Fruit fly (Drosophila melanogaster) whole organism, wandering third instar larva: Measurements from ENCODE around the gene CG42481.

Experiments used
- CG32264 ChIP-seq: fragments of 200-800 bp; sonication (Bioruptor generic); optimal IDR thresholded peaks from 2 replicates; lab custom pipeline; 2016; ENCODE audit warnings: missing biosample characterization, missing genetic modification characterization
- CG9705 ChIP-seq: fragments of 200-800 bp; sonication (Bioruptor generic); optimal IDR thresholded peaks from 2 replicates; lab custom pipeline; 2018; ENCODE audit warnings: missing biosample characterization, mild to moderate bottlenecking, missing genetic modification characterization
- CrebA ChIP-seq: fragments of 200-800 bp; sonication (Bioruptor generic); optimal IDR thresholded peaks from 2 replicates; lab custom pipeline; 2016; ENCODE audit warnings: missing biosample characterization, mild to moderate bottlenecking, missing genetic modification characterization, borderline replicate concordance
- Dfd ChIP-seq: fragments of >200 bp; optimal IDR thresholded peaks from 2 replicates; lab custom pipeline; 2017; ENCODE audit warnings: missing biosample characterization, missing genetic modification characterization
- Dif ChIP-seq: fragments of 200-275, 200-300 bp; sonication (Bioruptor generic); optimal IDR thresholded peaks from 2 replicates; lab custom pipeline; 2018; ENCODE audit warnings: missing biosample characterization, missing genetic modification characterization; ENCODE audit not compliant: partially characterized antibody
- GATAd ChIP-seq: sonication (Bioruptor generic); optimal IDR thresholded peaks from 2 replicates; lab custom pipeline; 2016; ENCODE audit warnings: missing biosample characterization, missing genetic modification characterization
- HLH106 ChIP-seq: fragments of 200-800 bp; optimal IDR thresholded peaks from 3 replicates; lab custom pipeline; 2019; ENCODE audit warnings: missing biosample characterization, mild to moderate bottlenecking, missing genetic modification characterization, moderate library complexity
- Hr78 ChIP-seq: fragments of >200 bp; optimal IDR thresholded peaks from 2 replicates; lab custom pipeline; 2017; ENCODE audit warnings: missing biosample characterization, missing genetic modification characterization
- Jra ChIP-seq: sonication (Bioruptor generic); optimal IDR thresholded peaks from 2 replicates; lab custom pipeline; 2016; ENCODE audit warnings: missing biosample characterization, missing genetic modification characterization
- Mio ChIP-seq: sonication (Bioruptor generic); optimal IDR thresholded peaks from 2 replicates; lab custom pipeline; 2016; ENCODE audit warnings: missing biosample characterization, missing genetic modification characterization
- Myc ChIP-seq: fragments of >200 bp; optimal IDR thresholded peaks from 2 replicates; lab custom pipeline; 2017
- N ChIP-seq: fragments of >200 bp; optimal IDR thresholded peaks from 2 replicates; lab custom pipeline; 2018; ENCODE audit warnings: missing biosample characterization, missing external identifiers, missing genetic modification characterization
- OdsH ChIP-seq: fragments of 200-800 bp; sonication (Bioruptor generic); optimal IDR thresholded peaks from 2 replicates; lab custom pipeline; 2016; ENCODE audit warnings: missing biosample characterization, mild to moderate bottlenecking, missing genetic modification characterization
- Rel ChIP-seq, 2 experiments: fragments of 200-800 bp; sonication (Bioruptor generic) in 1 of 2; optimal IDR thresholded peaks; 2 replicates in 1 of 2; 3 replicates in 1 of 2; lab custom pipeline; 2016 to 2019; ENCODE audit warnings: mild to moderate bottlenecking in 2 of 2, missing biosample characterization in 2 of 2, missing genetic modification characterization in 2 of 2, moderate library complexity in 1 of 2
- Vsx2 ChIP-seq: fragments of 200-300, 225-300 bp; sonication (Bioruptor generic); optimal IDR thresholded peaks from 2 replicates; lab custom pipeline; 2018; ENCODE audit warnings: missing biosample characterization, missing genetic modification characterization; ENCODE audit not compliant: partially characterized antibody
- br ChIP-seq: fragments of 200-800 bp; sonication (Bioruptor generic); optimal IDR thresholded peaks from 2 replicates; lab custom pipeline; 2016; ENCODE audit warnings: missing biosample characterization, missing genetic modification characterization
- dl ChIP-seq, 2 experiments: fragments of 175-275, 200-275 bp in 1 of 2; fragments of 200-275 bp in 1 of 2; sonication (Bioruptor generic); optimal IDR thresholded peaks; lab custom pipeline; 2018; ENCODE audit warnings: mild to moderate bottlenecking in 2 of 2, missing biosample characterization in 2 of 2, missing genetic modification characterization in 2 of 2, moderate library complexity in 2 of 2; ENCODE audit not compliant: partially characterized antibody in 2 of 2, insufficient read depth in 1 of 2
- dmrt93B ChIP-seq: fragments of 200-800 bp; sonication (Bioruptor generic); optimal IDR thresholded peaks from 2 replicates; lab custom pipeline; 2018; ENCODE audit warnings: missing biosample characterization, mild to moderate bottlenecking, missing genetic modification characterization
- dsf ChIP-seq: sonication (Bioruptor generic); optimal IDR thresholded peaks from 2 replicates; lab custom pipeline; 2016; ENCODE audit warnings: missing biosample characterization, missing genetic modification characterization, borderline replicate concordance
- ey ChIP-seq: fragments of 200-800 bp; sonication (Bioruptor generic); optimal IDR thresholded peaks from 2 replicates; lab custom pipeline; 2016; ENCODE audit warnings: missing biosample characterization, missing genetic modification characterization
- foxo ChIP-seq, 2 experiments: fragments of 200-800 bp; sonication (Bioruptor generic); optimal IDR thresholded peaks; 2 replicates in 1 of 2; 3 replicates in 1 of 2; lab custom pipeline; 2016 to 2017; ENCODE audit warnings: missing biosample characterization in 2 of 2, missing genetic modification characterization in 2 of 2
- fru ChIP-seq: fragments of 200-800 bp; sonication (Bioruptor generic); optimal IDR thresholded peaks from 3 replicates; lab custom pipeline; 2016; ENCODE audit warnings: missing biosample characterization, mild to moderate bottlenecking, missing genetic modification characterization
- h ChIP-seq: fragments of 200-800 bp; sonication (Bioruptor generic); optimal IDR thresholded peaks from 3 replicates; lab custom pipeline; 2016; ENCODE audit warnings: missing biosample characterization, mild to moderate bottlenecking, missing genetic modification characterization
- lola ChIP-seq: fragments of >200 bp; optimal IDR thresholded peaks from 2 replicates; lab custom pipeline; 2017; ENCODE audit warnings: missing biosample characterization, missing genetic modification characterization
- pan ChIP-seq: fragments of >200 bp; optimal IDR thresholded peaks from 2 replicates; lab custom pipeline; 2017
- psq ChIP-seq: fragments of 200-800 bp; sonication (Bioruptor generic); optimal IDR thresholded peaks from 3 replicates; lab custom pipeline; 2017; ENCODE audit warnings: missing biosample characterization, mild to moderate bottlenecking, missing genetic modification characterization, moderate library complexity
- rgr ChIP-seq: fragments of 200-800 bp; sonication (Bioruptor generic); optimal IDR thresholded peaks from 3 replicates; lab custom pipeline; 2016; ENCODE audit warnings: missing biosample characterization, mild to moderate bottlenecking, missing genetic modification characterization
- sage ChIP-seq: fragments of 200-800 bp; sonication (Bioruptor generic); optimal IDR thresholded peaks from 2 replicates; lab custom pipeline; 2016; ENCODE audit warnings: missing biosample characterization, mild to moderate bottlenecking, missing genetic modification characterization
- sv ChIP-seq: fragments of 200-800 bp; sonication (Bioruptor generic); optimal IDR thresholded peaks from 3 replicates; lab custom pipeline; 2016; ENCODE audit warnings: missing biosample characterization, missing genetic modification characterization
- tai ChIP-seq: sonication (Bioruptor generic); optimal IDR thresholded peaks from 2 replicates; lab custom pipeline; 2016; ENCODE audit warnings: missing biosample characterization, missing genetic modification characterization
- usp ChIP-seq: fragments of >200 bp; optimal IDR thresholded peaks from 2 replicates; lab custom pipeline; 2017; ENCODE audit warnings: missing biosample characterization, missing genetic modification characterization
- woc ChIP-seq: sonication (Bioruptor generic); optimal IDR thresholded peaks from 2 replicates; lab custom pipeline; 2016; ENCODE audit warnings: missing biosample characterization, mild to moderate bottlenecking, missing genetic modification characterization

The CG42481 gene

DNA sequence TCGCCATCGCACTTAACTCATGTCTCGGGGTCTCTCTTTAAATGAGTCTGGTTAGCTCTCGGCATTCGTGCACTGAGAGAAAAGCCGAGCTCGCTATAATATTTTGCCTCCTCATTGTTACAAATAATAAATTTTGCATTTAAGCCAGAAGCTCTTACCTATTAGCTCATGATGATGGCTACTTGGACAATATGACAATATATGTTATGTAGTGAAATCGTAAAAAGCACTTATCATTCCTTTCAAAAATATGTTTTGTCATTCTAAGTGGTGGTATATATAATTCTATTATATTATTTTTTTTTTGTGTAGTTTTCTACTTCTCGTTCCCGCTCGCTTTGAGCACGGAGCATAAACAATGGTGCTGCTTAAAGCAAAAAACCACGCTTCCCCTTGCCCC is 31.6 kb downstream of the CG42481 start (continued):
- TF ChIP-seq Dfd (GFP tag; lab: Kevin White, UChicago), result no peak
- TF ChIP-seq Dif (GFP tag; lab: Kevin White, UChicago), result no peak
- no peak for TF ChIP-seq usp (GFP tag; lab: Kevin White, UChicago)

DNA sequence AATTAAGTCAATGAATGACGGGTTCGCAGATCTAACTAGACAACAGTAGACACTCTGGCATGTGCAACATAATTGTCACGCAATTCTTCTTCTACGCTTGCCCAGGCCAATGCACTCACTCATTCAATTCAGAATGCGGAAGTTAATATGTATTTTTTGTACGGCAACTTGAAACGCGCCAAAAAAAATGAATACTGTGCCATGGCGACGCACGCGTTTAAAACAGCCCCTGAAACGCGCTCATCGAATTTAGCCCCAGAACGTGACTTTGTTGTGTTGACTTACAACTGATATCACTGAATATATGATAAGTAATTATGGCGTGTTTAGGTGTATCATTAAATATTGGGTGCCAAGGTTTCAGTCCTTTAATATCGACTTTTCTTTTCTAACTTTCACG is 32.7 kb downstream of the CG42481 start:
- no peak for TF ChIP-seq rgr (GFP tag; lab: Kevin White, UChicago)
- TF ChIP-seq Vsx2, result no peak
- TF ChIP-seq CG32264, result no peak
- TF ChIP-seq dl (GFP tag; optimal IDR thresholded peaks at IDR 0.05; lab: Kevin White, UChicago; ENCODE audit: insufficient read depth in 1 of 2, partially characterized antibody in 2 of 2), result no peak
- TF ChIP-seq sv (GFP tag; lab: Kevin White, UChicago), result no peak
- no peak for TF ChIP-seq Mio (GFP tag; lab: Kevin White, UChicago)
- no peak for TF ChIP-seq dmrt93B
- no peak for TF ChIP-seq br (GFP tag; lab: Kevin White, UChicago)
- TF ChIP-seq CrebA, result no peak
- no peak for TF ChIP-seq sage
- TF ChIP-seq Hr78 (GFP tag; lab: Kevin White, UChicago), result no peak
- no peak for TF ChIP-seq OdsH
- TF ChIP-seq dsf (GFP tag; lab: Kevin White, UChicago), result no peak
- no peak for TF ChIP-seq usp (GFP tag; lab: Kevin White, UChicago)
- no peak for TF ChIP-seq lola (GFP tag; lab: Kevin White, UChicago)
- no peak for TF ChIP-seq Dif (GFP tag; lab: Kevin White, UChicago)
- no peak for TF ChIP-seq Jra
- TF ChIP-seq h (GFP tag; lab: Kevin White, UChicago), result no peak
- no peak for TF ChIP-seq Dfd (GFP tag; lab: Kevin White, UChicago)

DNA sequence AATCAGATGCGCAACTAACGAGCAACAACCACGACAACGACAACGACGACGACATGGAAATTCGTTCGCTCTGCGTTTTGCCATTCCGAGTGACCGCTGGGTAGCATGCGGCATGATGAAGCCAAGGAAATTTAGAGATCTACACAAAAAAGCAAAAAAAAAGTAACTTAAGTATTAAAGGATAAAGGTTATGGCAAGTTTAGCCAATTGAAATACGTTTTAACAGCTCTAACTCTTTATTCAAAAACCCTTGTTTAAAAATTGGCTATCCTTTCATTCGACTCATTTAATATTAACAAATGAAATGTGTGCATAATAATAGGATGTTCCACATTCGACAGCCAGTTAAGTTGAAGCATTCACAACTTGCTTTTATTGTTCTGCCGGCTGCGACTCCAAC is 35.0 kb downstream of the CG42481 start:
- TF ChIP-seq tai (GFP tag; lab: Kevin White, UChicago), result no peak
- peak; percentile 14 for TF ChIP-seq pan (lab: Kevin White, UChicago)
- peak; percentile 5 for TF ChIP-seq HLH106 (tag; lab: Kevin White, UChicago)
- TF ChIP-seq fru (GFP tag; lab: Kevin White, UChicago), result peak; percentile 46
- no peak for TF ChIP-seq Myc
- TF ChIP-seq ey (GFP tag; lab: Kevin White, UChicago), result peak; percentile 31
- peak; percentile 64 for TF ChIP-seq woc (GFP tag; lab: Kevin White, UChicago)
- peak in 1 of 2 experiments; percentile 39 for TF ChIP-seq foxo (GFP tag; optimal IDR thresholded peaks at IDR 0.05; lab: Kevin White, UChicago)
- no peak for TF ChIP-seq sv (GFP tag; lab: Kevin White, UChicago)
- TF ChIP-seq usp (GFP tag; lab: Kevin White, UChicago), result no peak
- TF ChIP-seq dsf (GFP tag; lab: Kevin White, UChicago), result no peak
- peak; percentile 19 for TF ChIP-seq h (GFP tag; lab: Kevin White, UChicago)
- TF ChIP-seq OdsH, result peak; percentile 10
- TF ChIP-seq GATAd, result no peak

DNA sequence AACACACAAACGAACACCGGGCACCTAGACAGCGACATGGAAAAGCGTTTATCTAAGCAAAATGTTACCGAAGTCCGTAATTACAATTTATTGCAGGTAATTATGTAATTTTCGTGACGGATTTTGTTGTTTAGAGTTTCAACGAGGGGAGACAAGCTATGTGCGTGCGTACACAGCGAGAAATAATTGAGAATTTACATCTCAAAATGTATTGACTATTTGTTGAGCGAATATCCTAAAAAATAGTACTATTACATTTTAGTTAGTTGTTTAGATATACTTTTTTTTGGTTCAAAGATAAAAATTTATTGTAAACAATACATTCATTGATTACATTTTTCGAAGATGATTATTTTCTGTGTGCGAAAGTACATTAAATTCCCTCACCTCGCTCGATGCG is 36.6 kb downstream of the CG42481 start:
- TF ChIP-seq Hr78 (GFP tag; lab: Kevin White, UChicago), result no peak
- no peak for TF ChIP-seq CG9705 (GFP tag; lab: Kevin White, UChicago)
- no peak for TF ChIP-seq lola (GFP tag; lab: Kevin White, UChicago)

DNA sequence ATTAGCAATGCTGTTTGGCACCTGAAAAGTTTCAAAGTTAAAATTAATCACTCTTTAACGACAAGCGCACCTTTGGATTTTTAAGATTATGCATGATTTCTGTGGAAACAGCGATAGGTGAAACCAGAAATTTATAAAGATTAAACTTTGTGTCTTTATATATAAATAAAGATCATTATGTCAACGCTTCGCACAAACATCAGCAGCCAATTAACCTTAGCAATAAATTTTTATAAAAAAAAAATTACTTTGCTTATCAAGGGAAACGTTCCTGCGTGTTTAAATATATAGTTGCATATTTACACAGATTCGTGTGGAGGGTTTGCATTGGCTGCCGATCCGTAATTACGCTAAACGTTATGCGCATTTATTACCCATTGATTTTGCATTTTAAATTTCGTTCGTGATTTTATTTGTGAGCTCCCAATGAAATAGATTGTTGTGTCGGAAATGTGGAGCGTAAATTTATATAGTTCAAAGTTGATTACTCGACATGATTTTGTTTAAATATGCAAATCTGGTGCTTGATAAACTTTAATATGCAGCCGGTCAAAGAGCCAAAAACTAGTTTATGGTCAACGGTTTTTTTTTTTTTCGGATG is 38.0 kb downstream of the CG42481 start:
- TF ChIP-seq CG9705 (GFP tag; lab: Kevin White, UChicago) (no peak), Rel (GFP tag; optimal IDR thresholded peaks at IDR 0.05; lab: Kevin White, UChicago) (no peak), Rel (tag; optimal IDR thresholded peaks at IDR 0.05; lab: Kevin White, UChicago) (no peak), lola (GFP tag; lab: Kevin White, UChicago) (no peak), h (GFP tag; lab: Kevin White, UChicago) (no peak)

DNA sequence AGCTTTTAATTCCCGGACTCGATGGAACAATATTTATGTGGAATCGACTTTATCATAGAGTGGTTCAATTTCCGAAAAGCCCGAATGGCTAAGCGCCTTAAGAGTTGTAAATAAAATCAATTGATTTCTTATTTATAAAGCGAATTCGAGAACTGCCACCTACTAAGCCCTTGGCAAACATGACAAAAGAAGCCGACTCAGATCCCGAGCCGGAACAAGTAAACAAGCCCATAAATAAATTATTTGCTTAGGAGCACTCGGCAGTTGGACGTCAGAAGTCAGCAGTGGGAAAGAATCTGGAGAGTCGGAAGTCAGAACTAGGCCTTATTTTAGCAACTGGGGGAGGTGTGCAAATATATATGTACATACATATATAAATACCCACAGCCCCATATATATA is 39.2 kb downstream of the CG42481 start:
- TF ChIP-seq psq (GFP tag; lab: Kevin White, UChicago) (no peak), rgr (GFP tag; lab: Kevin White, UChicago) (peak; percentile 12), N (GFP tag; lab: Kevin White, UChicago) (no peak), h (GFP tag; lab: Kevin White, UChicago) (peak; percentile 0), Jra (no peak)
